Worm (Caenorhabditis elegans): ENCODE data around the gene nspd-6.

DNA sequence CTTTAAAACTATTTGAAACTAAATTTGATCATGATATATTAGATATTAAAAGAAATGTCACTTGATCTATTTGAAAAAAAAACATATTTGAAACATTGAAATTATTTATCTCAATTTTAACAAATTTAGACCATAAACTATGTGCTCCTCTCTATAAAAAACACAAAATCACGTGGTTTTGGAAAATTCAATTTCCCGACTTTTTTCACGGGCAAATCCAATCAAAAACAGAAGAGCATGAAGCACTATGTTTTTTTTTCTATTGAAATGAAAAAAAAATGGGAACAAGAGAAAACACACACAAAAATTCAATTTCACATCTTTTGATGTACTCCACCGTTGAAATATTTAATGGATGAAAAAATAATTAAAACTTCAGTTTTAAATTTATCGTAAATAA is 26.3 kb downstream of the nspd-6 start:
- TF ChIP-seq ZK546.5 (tag; optimal IDR thresholded peaks at IDR 0.05) (no peak), fos-1 (tag; optimal IDR thresholded peaks at IDR 0.05) (no peak), R02D3.7 (tag; optimal IDR thresholded peaks at IDR 0.05) (no peak), elt-2 (tag; optimal IDR thresholded peaks at IDR 0.05) (no peak), unc-62 (GFP tag; optimal IDR thresholded peaks at IDR 0.05) (no peak), ceh-9 (tag; optimal IDR thresholded peaks at IDR 0.05) (no peak), nhr-28 (tag; optimal IDR thresholded peaks at IDR 0.05) (no peak), aly-2 (tag; optimal IDR thresholded peaks at IDR 0.05) (no peak), mdl-1 (tag; optimal IDR thresholded peaks at IDR 0.05) (no peak), nfya-1 (tag; optimal IDR thresholded peaks at IDR 0.05; ENCODE audit: insufficient read depth) (no peak), ztf-11 (tag; optimal IDR thresholded peaks at IDR 0.05) (no peak)

All from whole organism, L3 larva.